Worm (Caenorhabditis elegans) whole organism, young adult: Measurements from ENCODE around the gene lin-37.

Experiments
- B0035.1 ChIP-seq: sonication (generic microtip); optimal IDR thresholded peaks from 2 replicates; lab custom pipeline; 2016; ENCODE audit warnings: missing genetic modification characterization, mild to moderate bottlenecking, missing compliant biosample characterization, missing genotype, missing genetic modification reagents
- C06A6.2 ChIP-seq: fragments of 200-800 bp; sonication (Bioruptor generic); conservative IDR thresholded peaks from 2 replicates; pipeline ENCODE4 v1.3.6; 2022; ENCODE audit warnings: missing genetic modification characterization, missing compliant biosample characterization
- F33H1.4 ChIP-seq: fragments of 200-800 bp; sonication (Bioruptor generic); IDR thresholded peaks from 2 replicates; pipeline ENCODE4 v1.3.6; 2022; ENCODE audit warnings: missing genetic modification reagents, missing genetic modification characterization, missing compliant biosample characterization
- F37B4.10 ChIP-seq: fragments of 200-800 bp; sonication (Bioruptor generic); IDR thresholded peaks from 2 replicates; pipeline ENCODE4 v1.3.6; 2022; ENCODE audit warnings: missing genetic modification characterization, missing compliant biosample characterization
- F49E8.2 ChIP-seq: sonication (generic microtip); optimal IDR thresholded peaks from 3 replicates; lab custom pipeline; 2017; ENCODE audit warnings: missing genetic modification characterization, mild to moderate bottlenecking, missing compliant biosample characterization, antibody characterized with exemption, moderate library complexity; ENCODE audit not compliant: insufficient read depth
- F55B11.4 ChIP-seq: sonication (generic microtip); optimal IDR thresholded peaks from 2 replicates; lab custom pipeline; 2016; ENCODE audit warnings: missing compliant biosample characterization, missing genetic modification characterization, borderline replicate concordance; ENCODE audit not compliant: insufficient read depth
- K12H6.12 ChIP-seq: fragments of 200-800 bp; sonication (Bioruptor generic); optimal IDR thresholded peaks from 2 replicates; lab custom pipeline; 2018; ENCODE audit warnings: mild to moderate bottlenecking, missing genetic modification characterization, missing compliant biosample characterization
- T07F8.4 ChIP-seq: sonication (generic microtip); optimal IDR thresholded peaks from 2 replicates; lab custom pipeline; 2016; ENCODE audit warnings: mild to moderate bottlenecking, missing genetic modification characterization, moderate library complexity, missing compliant biosample characterization
- Y53F4B.3 ChIP-seq: fragments of 200-800 bp; sonication (Bioruptor generic); IDR thresholded peaks from 2 replicates; pipeline ENCODE4 v1.3.6; 2022; ENCODE audit warnings: missing genetic modification reagents, missing genetic modification characterization, missing compliant biosample characterization
- Y67H2A.10 ChIP-seq: fragments of 200-800 bp; sonication (Bioruptor generic); conservative IDR thresholded peaks from 2 replicates; pipeline ENCODE4 v1.3.6; 2022; ENCODE audit warnings: missing genetic modification reagents, missing genetic modification characterization, missing compliant biosample characterization
- Y79H2A.3 ChIP-seq: fragments of 200-800 bp; sonication (Bioruptor generic); conservative IDR thresholded peaks from 2 replicates; pipeline ENCODE4 v1.3.6; 2022; ENCODE audit warnings: missing genetic modification reagents, missing genetic modification characterization, missing compliant biosample characterization
- akir-1 ChIP-seq: fragments of 200-800 bp; sonication (Bioruptor generic); optimal IDR thresholded peaks from 2 replicates; lab custom pipeline; 2018; ENCODE audit warnings: mild to moderate bottlenecking, missing genetic modification characterization, moderate library complexity, missing compliant biosample characterization
- aptf-2 ChIP-seq: fragments of 200-800 bp; sonication (Bioruptor generic); conservative IDR thresholded peaks from 2 replicates; pipeline ENCODE4 v1.3.6; 2022; ENCODE audit warnings: missing genetic modification reagents, missing genetic modification characterization, missing compliant biosample characterization
- athp-1 ChIP-seq: sonication (generic microtip); optimal IDR thresholded peaks from 2 replicates; lab custom pipeline; 2017; ENCODE audit warnings: mild to moderate bottlenecking, missing genetic modification characterization, missing compliant biosample characterization
- attf-3 ChIP-seq: fragments of 200-800 bp; sonication (Bioruptor generic); conservative IDR thresholded peaks from 2 replicates; pipeline ENCODE4 v1.3.6; 2022; ENCODE audit warnings: missing genetic modification reagents, missing genetic modification characterization, missing compliant biosample characterization
- attf-6 ChIP-seq: fragments of 200-800 bp; sonication (Bioruptor generic); IDR thresholded peaks from 2 replicates; pipeline ENCODE4 v1.3.6; 2022; ENCODE audit warnings: missing genetic modification reagents, missing genetic modification characterization, missing compliant biosample characterization
- cebp-1 ChIP-seq, 2 experiments: fragments of 200-800 bp in 1 of 2; sonication (Bioruptor generic) in 1 of 2; sonication (generic microtip) in 1 of 2; IDR thresholded peaks in 1 of 2; optimal IDR thresholded peaks in 1 of 2; 2 replicates each; pipeline versions ENCODE4 v1.3.6 to Lab custom; 2017 to 2022; ENCODE audit warnings: missing compliant biosample characterization in 2 of 2, missing genetic modification characterization in 2 of 2, mild to moderate bottlenecking in 1 of 2, missing genetic modification reagents in 1 of 2, moderate library complexity in 1 of 2
- ceh-100 ChIP-seq: fragments of 200-800 bp; sonication (Bioruptor generic); IDR thresholded peaks from 2 replicates; pipeline ENCODE4 v1.3.6; 2022; ENCODE audit warnings: missing genetic modification reagents, missing genetic modification characterization, missing compliant biosample characterization
- chd-7 ChIP-seq: sonication (generic microtip); optimal IDR thresholded peaks from 2 replicates; lab custom pipeline; 2016; ENCODE audit warnings: mild to moderate bottlenecking, missing genetic modification characterization, moderate library complexity, missing compliant biosample characterization
- die-1 ChIP-seq: sonication (generic microtip); optimal IDR thresholded peaks from 2 replicates; lab custom pipeline; 2016; ENCODE audit warnings: missing genotype, mild to moderate bottlenecking, missing genetic modification characterization, missing compliant biosample characterization
- dpff-1 ChIP-seq: sonication (generic microtip); optimal IDR thresholded peaks from 2 replicates; lab custom pipeline; 2017; ENCODE audit warnings: mild to moderate bottlenecking, missing genetic modification characterization, missing compliant biosample characterization
- dpl-1 ChIP-seq: fragments of 150-350 bp; optimal IDR thresholded peaks from 2 replicates; lab custom pipeline; 2014; ENCODE audit warnings: missing biosample characterization, missing genetic modification reagents, missing genetic modification characterization
- efl-1 ChIP-seq: fragments of 150-350 bp; optimal IDR thresholded peaks from 2 replicates; lab custom pipeline; 2014; ENCODE audit warnings: missing biosample characterization, missing genetic modification reagents, missing genetic modification characterization
- ekl-4 ChIP-seq: fragments of 200-800 bp; sonication (Bioruptor generic); IDR thresholded peaks from 2 replicates; pipeline ENCODE4 v1.3.6; 2022; ENCODE audit warnings: missing genetic modification reagents, missing genetic modification characterization, missing compliant biosample characterization
- ets-4 ChIP-seq: fragments of 200-800 bp; sonication (Bioruptor generic); optimal IDR thresholded peaks from 2 replicates; lab custom pipeline; 2018; ENCODE audit warnings: mild to moderate bottlenecking, missing genetic modification characterization, missing compliant biosample characterization
- hmg-1.2 ChIP-seq: fragments of 200-800 bp; sonication (Bioruptor generic); IDR thresholded peaks from 2 replicates; pipeline ENCODE4 v1.3.6; 2022; ENCODE audit warnings: missing genetic modification reagents, missing genetic modification characterization, missing compliant biosample characterization
- hrde-1 ChIP-seq: sonication (generic microtip); optimal IDR thresholded peaks from 2 replicates; lab custom pipeline; 2016; ENCODE audit warnings: missing genetic modification characterization, mild to moderate bottlenecking, missing compliant biosample characterization, moderate library complexity, missing genotype, missing genetic modification reagents, borderline replicate concordance
- hsf-1 ChIP-seq: fragments of 200-800 bp; sonication (Bioruptor generic); IDR thresholded peaks from 2 replicates; pipeline ENCODE4 v1.3.6; 2022; ENCODE audit warnings: missing genetic modification reagents, missing genetic modification characterization, missing compliant biosample characterization
- lin-26 ChIP-seq: fragments of 200-800 bp; sonication (Bioruptor generic); IDR thresholded peaks from 2 replicates; pipeline ENCODE4 v1.3.6; 2022; ENCODE audit warnings: missing genetic modification reagents, missing genetic modification characterization, missing compliant biosample characterization
- madf-10 ChIP-seq: sonication (generic microtip); optimal IDR thresholded peaks from 2 replicates; lab custom pipeline; 2016; ENCODE audit warnings: mild to moderate bottlenecking, missing genetic modification characterization, missing compliant biosample characterization
- madf-6 ChIP-seq: fragments of 200-800 bp; sonication (Bioruptor generic); IDR thresholded peaks from 2 replicates; pipeline ENCODE4 v1.3.6; 2022; ENCODE audit warnings: missing genetic modification reagents, missing genetic modification characterization, missing compliant biosample characterization
- mcd-1 ChIP-seq: fragments of 200-800 bp; sonication (Bioruptor generic); IDR thresholded peaks from 2 replicates; pipeline ENCODE4 v1.3.6; 2022; ENCODE audit warnings: missing genetic modification reagents, missing genetic modification characterization, missing compliant biosample characterization
- mel-28 ChIP-seq: sonication (generic microtip); optimal IDR thresholded peaks from 2 replicates; lab custom pipeline; 2016; ENCODE audit warnings: borderline replicate concordance, mild to moderate bottlenecking, missing genetic modification characterization, missing compliant biosample characterization
- mxl-1 ChIP-seq: sonication (generic microtip); optimal IDR thresholded peaks from 2 replicates; lab custom pipeline; 2016; ENCODE audit warnings: missing genetic modification characterization, missing compliant biosample characterization
- nfya-2 ChIP-seq: fragments of 200-800 bp; sonication (Bioruptor generic); IDR thresholded peaks from 2 replicates; pipeline ENCODE4 v1.3.6; 2022; ENCODE audit warnings: missing genetic modification reagents, missing genetic modification characterization, missing compliant biosample characterization
- nhr-179 ChIP-seq: sonication (generic microtip); optimal IDR thresholded peaks from 2 replicates; lab custom pipeline; 2016; ENCODE audit warnings: mild to moderate bottlenecking, missing genetic modification characterization, missing compliant biosample characterization
- nhr-80 ChIP-seq: sonication (generic microtip); optimal IDR thresholded peaks from 2 replicates; lab custom pipeline; 2016; ENCODE audit warnings: missing genetic modification characterization, missing compliant biosample characterization
- sdz-38 ChIP-seq: sonication (generic microtip); optimal IDR thresholded peaks from 2 replicates; lab custom pipeline; 2016; ENCODE audit warnings: missing genotype, missing genetic modification characterization, missing compliant biosample characterization
- snpc-1.3 ChIP-seq: sonication (generic microtip); optimal IDR thresholded peaks from 2 replicates; lab custom pipeline; 2017; ENCODE audit warnings: missing genetic modification characterization, mild to moderate bottlenecking, missing compliant biosample characterization, antibody characterized with exemption, moderate library complexity, missing genotype, missing genetic modification reagents; ENCODE audit not compliant: insufficient read depth
- sptf-2 ChIP-seq: fragments of 200-800 bp; sonication (Bioruptor generic); optimal IDR thresholded peaks from 2 replicates; lab custom pipeline; 2018; ENCODE audit warnings: mild to moderate bottlenecking, missing genetic modification characterization, missing compliant biosample characterization
- tbp1 ChIP-seq: fragments of 200-800 bp; sonication (Bioruptor generic); optimal IDR thresholded peaks from 2 replicates; lab custom pipeline; 2018; ENCODE audit warnings: mild to moderate bottlenecking, missing genetic modification characterization, missing compliant biosample characterization
- ztf-22 ChIP-seq: fragments of 200-800 bp; sonication (Bioruptor generic); optimal IDR thresholded peaks from 2 replicates; lab custom pipeline; 2018; ENCODE audit warnings: mild to moderate bottlenecking, missing genetic modification characterization, moderate library complexity, missing compliant biosample characterization

lin-37 gene

ce11 chrIII:7056241-7056640, 16.1 kb downstream of the lin-37 start, which contains the start of gene R01H2.2:
R01H2.2 (plus strand) TSS chrIII:7056541.
- TF ChIP-seq hrde-1 (no peak), tbp1 (GFP tag; lab: Kevin White, UChicago) (no peak), nhr-80 (tag; lab: Kevin White, UChicago) (no peak), athp-1 (tag; lab: Kevin White, UChicago) (no peak), ztf-22 (no peak), F49E8.2 (no peak), nfya-2 (GFP tag; lab: Robert Waterston, UW) (no peak), sptf-2 (no peak), snpc-1.3 (no peak), F55B11.4 (tag; lab: Kevin White, UChicago) (no peak), T07F8.4 (no peak), sdz-38 (tag; lab: Kevin White, UChicago) (no peak), Y79H2A.3 (no peak), chd-7 (tag; lab: Kevin White, UChicago) (no peak), B0035.1 (tag; lab: Kevin White, UChicago) (no peak)
- TF ChIP-seq, all 124 proteins: peak for 0

ce11 chrIII:7045643-7046042, 26.7 kb downstream of the lin-37 start, which contains the start of gene R01H2.7:
R01H2.7 (minus strand) TSS chrIII:7045743.
- TF ChIP-seq nhr-80 (tag; lab: Kevin White, UChicago) (no peak), nhr-179 (tag; lab: Kevin White, UChicago) (no peak), madf-6 (no peak), aptf-2 (GFP tag; lab: Robert Waterston, UW) (no peak), ets-4 (no peak), B0035.1 (tag; lab: Kevin White, UChicago) (no peak), dpff-1 (tag; lab: Kevin White, UChicago) (no peak)

- no peak for TF ChIP-seq hrde-1
- 0 out of 2 replicates have a peak, but pooled peaks have one; percentile 9 for TF ChIP-seq F33H1.4 (GFP tag; lab: Robert Waterston, UW)
- TF ChIP-seq K12H6.12 = no peak
- TF ChIP-seq lin-26 (GFP tag; lab: Robert Waterston, UW) = no peak
- peak; percentile 30; the same call in 1 of the 2 replicates for TF ChIP-seq madf-6
- TF ChIP-seq efl-1 (GFP tag; lab: Kevin White, UChicago) = peak; percentile 40
- peak; percentile 5 for TF ChIP-seq dpl-1 (GFP tag; lab: Kevin White, UChicago)
- no peak for TF ChIP-seq akir-1 (GFP tag; lab: Kevin White, UChicago)
- no peak for TF ChIP-seq ceh-100 (GFP tag; lab: Robert Waterston, UW)
- peak; percentile 59 for TF ChIP-seq hmg-1.2 (GFP tag; lab: Robert Waterston, UW)
- TF ChIP-seq F37B4.10 (GFP tag; lab: Robert Waterston, UW) = no peak
- no peak for TF ChIP-seq die-1
- no peak for TF ChIP-seq Y67H2A.10
- TF ChIP-seq mel-28 (tag; lab: Kevin White, UChicago) = no peak
These were observed 37.8 kb downstream of the lin-37 start for ce11 chrIII:7034252-7035223.

- no peak for TF ChIP-seq Y79H2A.3
- no peak for TF ChIP-seq mxl-1 (tag; lab: Kevin White, UChicago)
- TF ChIP-seq hsf-1 = no peak
- no peak for TF ChIP-seq T07F8.4
- no peak for TF ChIP-seq attf-6
- no peak for TF ChIP-seq ekl-4 (GFP tag; lab: Robert Waterston, UW)
- no peak for TF ChIP-seq dpff-1 (tag; lab: Kevin White, UChicago)
- no peak for TF ChIP-seq C06A6.2 (GFP tag; lab: Robert Waterston, UW)
- TF ChIP-seq cebp-1 (GFP tag; IDR thresholded peaks at IDR 0.05; lab: Robert Waterston, UW) = no peak
- TF ChIP-seq cebp-1 (tag; optimal IDR thresholded peaks at IDR 0.05; lab: Kevin White, UChicago) = no peak
- no peak for TF ChIP-seq aptf-2 (GFP tag; lab: Robert Waterston, UW)
- TF ChIP-seq attf-3 = no peak
- no peak for TF ChIP-seq F55B11.4 (tag; lab: Kevin White, UChicago)
- TF ChIP-seq Y53F4B.3 (GFP tag; lab: Robert Waterston, UW) = no peak
- TF ChIP-seq mcd-1 = no peak
- no peak for TF ChIP-seq madf-10
These were observed 40.3 kb downstream of the lin-37 start for ce11 chrIII:7032070-7032469.
